Worm (Caenorhabditis elegans) whole organism, early embryonic: ENCODE results near the gene C55A6.10.

Experiments
- B0310.2 ChIP-seq: sonication (generic microtip); optimal IDR thresholded peaks from 2 replicates; lab custom pipeline; 2016; ENCODE audit warnings: mild to moderate bottlenecking, missing genetic modification characterization, missing compliant biosample characterization
- F13C5.2 ChIP-seq: sonication (generic microtip); optimal IDR thresholded peaks from 2 replicates; lab custom pipeline; 2017; ENCODE audit warnings: mild to moderate bottlenecking, missing genetic modification characterization, inconsistent platforms, missing compliant biosample characterization
- aly-1 ChIP-seq: sonication (generic microtip); optimal IDR thresholded peaks from 2 replicates; lab custom pipeline; 2016; ENCODE audit warnings: missing genetic modification characterization, missing compliant biosample characterization
- ama-1 ChIP-seq: fragments of 150-350 bp; optimal IDR thresholded peaks from 2 replicates; lab custom pipeline; 2014
- ceh-13 ChIP-seq: fragments of 200-800 bp; sonication (Bioruptor generic); optimal IDR thresholded peaks from 2 replicates; lab custom pipeline; 2018; ENCODE audit warnings: mild to moderate bottlenecking, missing genetic modification characterization, missing compliant biosample characterization
- ceh-36 ChIP-seq: sonication (generic microtip); optimal IDR thresholded peaks from 2 replicates; lab custom pipeline; 2016; ENCODE audit warnings: missing genetic modification characterization, inconsistent platforms, missing compliant biosample characterization
- ets-7 ChIP-seq: sonication (generic microtip); optimal IDR thresholded peaks from 2 replicates; lab custom pipeline; 2016; ENCODE audit warnings: missing genotype, missing genetic modification characterization, missing compliant biosample characterization
- flt-1 ChIP-seq: fragments of 200-800 bp; sonication (Bioruptor generic); IDR thresholded peaks from 2 replicates; pipeline ENCODE4 v1.3.6; 2022; ENCODE audit warnings: missing genetic modification characterization, missing compliant biosample characterization
- hmbx-1 ChIP-seq: sonication (generic microtip); optimal IDR thresholded peaks from 2 replicates; lab custom pipeline; 2016; ENCODE audit warnings: mild to moderate bottlenecking, missing genetic modification characterization, missing compliant biosample characterization
- hmg-4 ChIP-seq: fragments of 200-800 bp; sonication (Bioruptor generic); optimal IDR thresholded peaks from 2 replicates; lab custom pipeline; 2018; ENCODE audit warnings: mild to moderate bottlenecking, missing genetic modification characterization, missing compliant biosample characterization
- hnd-1 ChIP-seq: sonication (generic microtip); optimal IDR thresholded peaks from 2 replicates; lab custom pipeline; 2016; ENCODE audit warnings: missing genetic modification characterization, missing compliant biosample characterization
- pes-1 ChIP-seq: fragments of 200-800 bp; sonication (Bioruptor generic); IDR thresholded peaks from 2 replicates; pipeline ENCODE4 v1.3.6; 2022; ENCODE audit warnings: missing genetic modification reagents, missing genetic modification characterization, missing compliant biosample characterization
- scrt-1 ChIP-seq: fragments of 200-800 bp; sonication (Bioruptor generic); IDR thresholded peaks from 2 replicates; pipeline ENCODE4 v1.3.6; 2022; ENCODE audit warnings: missing genetic modification characterization, missing compliant biosample characterization
- sea-1 ChIP-seq: fragments of 200-800 bp; sonication (Bioruptor generic); conservative IDR thresholded peaks from 2 replicates; pipeline ENCODE4 v1.3.6; 2022; ENCODE audit warnings: missing genetic modification characterization, missing compliant biosample characterization
- tbx-11 ChIP-seq: fragments of 200-800 bp; sonication (Bioruptor generic); IDR thresholded peaks from 2 replicates; pipeline ENCODE4 v1.3.6; 2022; ENCODE audit warnings: missing genetic modification characterization, missing compliant biosample characterization
- tbx-37 ChIP-seq: fragments of 200-800 bp; sonication (Bioruptor generic); conservative IDR thresholded peaks from 2 replicates; pipeline ENCODE4 v1.3.6; 2022; ENCODE audit warnings: missing genetic modification reagents, missing genetic modification characterization, missing compliant biosample characterization
- tra-4 ChIP-seq: sonication (generic microtip); optimal IDR thresholded peaks from 2 replicates; lab custom pipeline; 2017; ENCODE audit warnings: missing genetic modification characterization, missing compliant biosample characterization

Gene C55A6.10

DNA sequence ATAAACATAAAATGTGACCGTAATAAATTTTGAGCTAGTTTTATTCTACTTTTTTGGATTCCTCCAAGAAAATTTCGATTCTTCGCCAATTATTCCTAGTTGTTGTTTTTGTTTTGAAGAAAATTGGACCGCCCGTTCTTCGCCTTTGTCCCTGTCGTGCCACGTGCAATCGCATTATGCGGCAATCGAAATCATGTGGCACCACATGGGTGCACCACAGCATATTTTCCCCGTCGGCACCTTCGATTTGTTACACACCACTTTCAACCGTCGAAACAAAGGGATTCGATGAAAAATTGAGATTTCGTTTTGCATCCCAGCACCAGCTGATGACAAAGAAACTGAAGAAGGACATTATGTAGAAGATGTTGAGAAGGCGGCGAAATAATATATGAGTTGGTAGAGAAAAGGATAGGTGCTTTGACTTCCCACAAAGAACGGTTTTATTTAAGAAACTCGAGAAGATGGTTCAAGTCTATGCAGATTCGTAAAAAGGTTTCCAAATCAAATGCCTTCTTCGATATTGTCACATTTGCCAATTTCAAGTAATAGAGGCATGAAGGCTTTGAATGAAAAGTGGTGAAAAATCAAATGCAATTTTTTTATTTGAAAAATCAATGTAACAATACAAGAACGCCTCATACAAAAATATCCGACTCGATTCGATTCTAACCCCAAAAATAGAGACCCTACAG is 23.6 kb downstream of the C55A6.10 start:
- TF ChIP-seq ceh-36 (tag; lab: Kevin White, UChicago) (no peak), scrt-1 (GFP tag; lab: Robert Waterston, UW) (0 out of 2 replicates have a peak, but pooled peaks have one; percentile 26), sea-1 (GFP tag; lab: Robert Waterston, UW) (no peak)

DNA sequence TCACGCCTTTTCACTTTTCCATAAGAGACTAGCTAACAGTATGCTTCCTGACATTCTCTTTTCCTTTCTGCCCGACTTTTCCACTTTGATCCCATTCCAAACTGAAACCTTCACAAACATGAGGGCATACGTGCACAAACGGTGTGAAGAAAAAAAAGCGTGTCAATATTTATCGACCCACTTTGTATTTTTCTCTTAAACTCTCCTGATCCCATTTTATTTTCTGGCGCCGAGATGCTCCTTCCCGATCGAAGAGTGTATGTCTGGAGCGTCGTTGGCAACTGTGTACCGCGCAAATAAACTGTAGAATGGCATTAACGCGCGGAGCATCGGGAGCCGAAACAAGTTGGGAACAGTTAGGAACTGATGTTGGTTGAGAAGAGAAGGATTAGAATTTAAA is 24.4 kb downstream of the C55A6.10 start:
- TF ChIP-seq ceh-36 (tag; lab: Kevin White, UChicago), result no peak
- TF ChIP-seq F13C5.2 (tag; lab: Kevin White, UChicago), result no peak
- TF ChIP-seq ama-1 (lab: Kevin White, UChicago), result no peak
- no peak for TF ChIP-seq ceh-13 (GFP tag; lab: Kevin White, UChicago)
- TF ChIP-seq scrt-1 (GFP tag; lab: Robert Waterston, UW), result no peak
- no peak for TF ChIP-seq ets-7 (tag; lab: Kevin White, UChicago)
- no peak for TF ChIP-seq pes-1 (GFP tag; lab: Robert Waterston, UW)
- TF ChIP-seq hmg-4 (GFP tag; lab: Kevin White, UChicago), result no peak
- TF ChIP-seq tra-4 (tag; lab: Kevin White, UChicago), result no peak
- TF ChIP-seq tbx-11 (GFP tag; lab: Robert Waterston, UW), result no peak
- no peak for TF ChIP-seq tbx-37 (GFP tag; lab: Robert Waterston, UW)
- TF ChIP-seq flt-1 (GFP tag; lab: Robert Waterston, UW), result no peak
- TF ChIP-seq aly-1 (tag; lab: Kevin White, UChicago), result no peak

DNA sequence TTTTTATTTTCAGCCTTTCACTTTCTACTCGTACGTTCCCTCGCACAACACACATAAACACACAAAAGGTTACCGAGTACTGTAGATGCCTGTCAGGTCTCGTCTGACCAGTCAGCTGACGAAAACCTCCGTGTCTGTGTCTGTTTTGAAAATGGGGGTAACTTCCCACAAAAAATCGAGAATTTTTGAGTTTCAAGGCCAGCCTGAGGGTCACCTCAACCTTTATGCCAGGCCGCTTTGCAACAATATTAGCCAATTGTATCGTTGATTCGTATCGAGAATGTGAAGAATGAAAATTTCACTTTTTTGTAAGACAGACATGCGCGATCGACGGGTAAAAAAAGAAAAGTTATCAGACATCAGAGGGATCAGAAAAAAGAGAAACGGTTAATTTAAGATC is 26.0 kb downstream of the C55A6.10 start:
- TF ChIP-seq F13C5.2 (tag; lab: Kevin White, UChicago) (no peak), flt-1 (GFP tag; lab: Robert Waterston, UW) (no peak), sea-1 (GFP tag; lab: Robert Waterston, UW) (no peak), pes-1 (GFP tag; lab: Robert Waterston, UW) (no peak), ceh-36 (tag; lab: Kevin White, UChicago) (no peak), tra-4 (tag; lab: Kevin White, UChicago) (no peak)

DNA sequence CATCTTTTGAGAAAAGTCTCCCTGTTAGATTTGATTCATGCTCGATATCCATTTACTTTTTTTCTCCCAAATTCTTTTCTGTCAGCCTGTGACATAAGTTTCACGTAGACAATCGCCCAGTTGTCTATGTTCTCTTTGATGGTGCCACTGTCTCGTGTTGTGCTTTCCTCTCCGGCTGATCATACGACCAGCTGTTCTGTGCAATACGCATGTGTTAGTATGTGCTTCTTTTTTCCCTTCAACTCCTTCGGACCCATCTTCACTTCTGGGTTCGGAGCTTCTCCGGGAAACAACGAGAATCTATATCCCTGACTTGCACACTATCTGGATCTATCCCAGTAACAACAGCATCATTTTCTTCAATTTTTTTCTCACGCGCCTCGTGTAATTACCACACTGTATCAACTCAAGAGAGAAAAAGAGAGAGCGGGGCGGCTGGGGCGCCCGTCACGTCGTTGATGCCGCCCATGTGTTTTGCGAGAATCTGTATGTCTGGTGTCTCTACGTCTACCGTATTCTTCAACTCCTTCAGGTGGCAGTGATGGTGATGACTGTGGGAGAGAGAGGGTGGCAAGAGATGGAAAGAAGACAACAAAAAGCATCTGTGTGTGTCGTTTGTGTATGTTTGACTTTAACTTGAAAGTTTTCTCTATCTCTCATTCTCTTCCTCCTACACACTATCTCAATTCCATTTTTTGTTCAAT is 26.8 kb downstream of the C55A6.10 start:
- no peak for TF ChIP-seq tbx-11 (GFP tag; lab: Robert Waterston, UW)
- TF ChIP-seq hmg-4 (GFP tag; lab: Kevin White, UChicago), result peak; percentile 60

DNA sequence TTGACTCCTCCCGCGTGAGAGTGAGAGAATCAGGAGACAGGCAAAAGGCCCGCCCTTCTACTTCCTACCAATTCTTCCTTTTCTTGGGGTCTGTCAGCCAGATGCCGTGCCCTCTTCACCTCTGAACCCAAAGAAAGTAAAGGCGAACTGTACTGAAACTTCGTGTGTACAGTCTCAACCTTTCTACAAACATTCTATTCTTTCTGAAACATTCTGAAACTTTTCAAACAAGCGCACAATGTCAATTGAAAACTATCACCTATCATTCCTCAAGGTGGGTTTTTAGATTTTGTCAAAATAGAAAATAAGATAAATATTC is 27.3 kb downstream of the C55A6.10 start:
- TF ChIP-seq flt-1 (GFP tag; lab: Robert Waterston, UW), result no peak
- no peak for TF ChIP-seq hmg-4 (GFP tag; lab: Kevin White, UChicago)
- no peak for TF ChIP-seq ets-7 (tag; lab: Kevin White, UChicago)
- no peak for TF ChIP-seq hmbx-1 (tag; lab: Kevin White, UChicago)
- TF ChIP-seq tra-4 (tag; lab: Kevin White, UChicago), result no peak
- TF ChIP-seq aly-1 (tag; lab: Kevin White, UChicago), result no peak
- TF ChIP-seq hnd-1 (tag; lab: Kevin White, UChicago), result no peak
- no peak for TF ChIP-seq tbx-37 (GFP tag; lab: Robert Waterston, UW)
- TF ChIP-seq B0310.2 (tag; lab: Kevin White, UChicago), result no peak
- TF ChIP-seq ceh-13 (GFP tag; lab: Kevin White, UChicago), result no peak
- TF ChIP-seq F13C5.2 (tag; lab: Kevin White, UChicago), result no peak
- no peak for TF ChIP-seq sea-1 (GFP tag; lab: Robert Waterston, UW)
- TF ChIP-seq tbx-11 (GFP tag; lab: Robert Waterston, UW), result no peak

ce11 chrV:11532964-11533363 is 27.8 kb downstream of the C55A6.10 start:
- TF ChIP-seq pes-1 (GFP tag; lab: Robert Waterston, UW) (no peak), aly-1 (tag; lab: Kevin White, UChicago) (no peak), sea-1 (GFP tag; lab: Robert Waterston, UW) (no peak), ama-1 (lab: Kevin White, UChicago) (no peak), ceh-36 (tag; lab: Kevin White, UChicago) (no peak), F13C5.2 (tag; lab: Kevin White, UChicago) (no peak), scrt-1 (GFP tag; lab: Robert Waterston, UW) (no peak), ets-7 (tag; lab: Kevin White, UChicago) (no peak), hmbx-1 (tag; lab: Kevin White, UChicago) (no peak), hnd-1 (tag; lab: Kevin White, UChicago) (no peak), tbx-11 (GFP tag; lab: Robert Waterston, UW) (no peak), flt-1 (GFP tag; lab: Robert Waterston, UW) (no peak), tbx-37 (GFP tag; lab: Robert Waterston, UW) (no peak), ceh-13 (GFP tag; lab: Kevin White, UChicago) (no peak)

- no peak for TF ChIP-seq aly-1 (tag; lab: Kevin White, UChicago)
- no peak for TF ChIP-seq ceh-36 (tag; lab: Kevin White, UChicago)
- no peak for TF ChIP-seq ceh-13 (GFP tag; lab: Kevin White, UChicago)
- no peak for TF ChIP-seq hnd-1 (tag; lab: Kevin White, UChicago)
Measured at ce11 chrV:11533365-11533949, 28.3 kb downstream of the C55A6.10 start.
